Fruit fly (Drosophila melanogaster): ENCODE measurements around the gene CG11723.

CG11723 gene

dm6 chr2L:2130157-2130987 lies 16.7 kb downstream of the CG11723 start, which contains the start of gene Glyp:
Glyp (plus strand) TSS chr2L:2130813.
- peak; percentile 97 for TF ChIP-seq pad (GFP tag; optimal IDR thresholded peaks at IDR 0.05)
- peak; percentile 98 for TF ChIP-seq bab1 (GFP tag; optimal IDR thresholded peaks at IDR 0.05)
- peak; percentile 95 for TF ChIP-seq Mnt (GFP tag; optimal IDR thresholded peaks at IDR 0.05)
- peak; percentile 90 for TF ChIP-seq CG1620 (GFP tag; optimal IDR thresholded peaks at IDR 0.05)
- TF ChIP-seq CG7045 (GFP tag; optimal IDR thresholded peaks at IDR 0.05) = peak; percentile 99
- peak; percentile 96 for TF ChIP-seq Crg-1 (GFP tag; optimal IDR thresholded peaks at IDR 0.05)
- peak; percentile 92 for TF ChIP-seq toe (GFP tag; optimal IDR thresholded peaks at IDR 0.05)
- peak; percentile 100 for TF ChIP-seq tj (GFP tag; optimal IDR thresholded peaks at IDR 0.05)
- peak; percentile 99 for TF ChIP-seq CG12768 (GFP tag; optimal IDR thresholded peaks at IDR 0.05)
- TF ChIP-seq CG7101 (tag; optimal IDR thresholded peaks at IDR 0.05) = peak; percentile 99
- peak; percentile 95 for TF ChIP-seq CG5204 (GFP tag; optimal IDR thresholded peaks at IDR 0.05)
- TF ChIP-seq CG33017 (tag; optimal IDR thresholded peaks at IDR 0.05) = peak; percentile 99
- TF ChIP-seq Clk (GFP tag; optimal IDR thresholded peaks at IDR 0.05) = peak; percentile 96
- peak; percentile 98 for TF ChIP-seq cic (GFP tag; optimal IDR thresholded peaks at IDR 0.05)
- peak; percentile 97 for TF ChIP-seq kay (GFP tag; ENCODE audit: borderline replicate concordance)
- peak; percentile 81 for TF ChIP-seq Hr96 (GFP tag; optimal IDR thresholded peaks at IDR 0.05)
- TF ChIP-seq CG11617 (GFP tag; optimal IDR thresholded peaks at IDR 0.05) = peak; percentile 99
- peak; percentile 97 for TF ChIP-seq CG14711 (tag; optimal IDR thresholded peaks at IDR 0.05)
- no peak for TF ChIP-seq cnc (optimal IDR thresholded peaks at IDR 0.05)
- TF ChIP-seq ovo (GFP tag; optimal IDR thresholded peaks at IDR 0.05) = peak; percentile 96

dm6 chr2L:2129137-2129536 lies 17.9 kb downstream of the CG11723 start, which contains the start of gene CG4259:
CG4259 (minus strand) TSS chr2L:2129237.
- TF ChIP-seq Crg-1 (GFP tag; optimal IDR thresholded peaks at IDR 0.05) (no peak), bab1 (GFP tag; optimal IDR thresholded peaks at IDR 0.05) (no peak), cnc (optimal IDR thresholded peaks at IDR 0.05) (no peak), cic (GFP tag; optimal IDR thresholded peaks at IDR 0.05) (no peak), CG11617 (GFP tag; optimal IDR thresholded peaks at IDR 0.05) (no peak), CG33017 (tag; optimal IDR thresholded peaks at IDR 0.05) (no peak)

DNA sequence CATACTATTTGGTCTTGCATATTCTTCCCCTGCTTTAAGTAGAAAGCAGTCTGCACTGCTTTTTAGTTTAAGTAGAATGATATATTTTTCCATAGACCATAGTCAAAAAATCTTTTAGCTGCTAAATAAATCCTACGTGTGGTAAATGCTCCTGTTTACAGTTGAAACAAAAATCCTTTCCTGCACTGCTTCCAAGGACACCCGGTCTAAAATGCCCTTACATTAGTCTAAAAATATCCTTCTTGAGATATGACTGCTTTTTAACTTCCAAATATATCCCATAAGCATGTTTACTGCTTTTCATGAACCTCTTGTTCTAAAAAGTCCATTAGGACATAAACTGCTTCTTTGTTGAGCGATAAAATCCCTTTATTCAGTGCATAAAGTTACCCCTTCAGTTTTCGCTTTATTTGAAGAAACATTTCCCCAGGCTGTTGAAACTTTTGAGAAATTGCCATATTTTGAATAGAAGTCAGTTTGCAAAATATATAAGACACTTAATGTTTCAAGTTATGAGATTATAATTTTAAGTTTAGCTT lies 36.7 kb downstream of the CG11723 start:
- TF ChIP-seq bab1 (GFP tag; optimal IDR thresholded peaks at IDR 0.05) (no peak), Mnt (GFP tag; optimal IDR thresholded peaks at IDR 0.05) (no peak), ovo (GFP tag; optimal IDR thresholded peaks at IDR 0.05) (no peak), CG11617 (GFP tag; optimal IDR thresholded peaks at IDR 0.05) (no peak), Hr96 (GFP tag; optimal IDR thresholded peaks at IDR 0.05) (no peak), CG33017 (tag; optimal IDR thresholded peaks at IDR 0.05) (no peak), pad (GFP tag; optimal IDR thresholded peaks at IDR 0.05) (peak; percentile 72)

dm6 chr2L:2109746-2110145 lies 37.3 kb downstream of the CG11723 start, which contains the start of gene dpr3:
dpr3 (minus strand) TSS chr2L:2109878.
- TF ChIP-seq pad (GFP tag; optimal IDR thresholded peaks at IDR 0.05) (peak; percentile 22), CG1620 (GFP tag; optimal IDR thresholded peaks at IDR 0.05) (no peak)
